Worm (Caenorhabditis elegans) whole organism, early embryonic: Measurements from ENCODE around the gene C45B11.6.
A peak's percentile ranks its signal among the peaks of the same experiment; 100 is the strongest.

ENCODE experiments used
- B0310.2 ChIP-seq: sonication (generic microtip); optimal IDR thresholded peaks from 2 replicates; lab custom pipeline; 2016; ENCODE audit warnings: mild to moderate bottlenecking, missing genetic modification characterization, missing compliant biosample characterization
- F13C5.2 ChIP-seq: sonication (generic microtip); optimal IDR thresholded peaks from 2 replicates; lab custom pipeline; 2017; ENCODE audit warnings: mild to moderate bottlenecking, missing genetic modification characterization, inconsistent platforms, missing compliant biosample characterization
- aly-1 ChIP-seq: sonication (generic microtip); optimal IDR thresholded peaks from 2 replicates; lab custom pipeline; 2016; ENCODE audit warnings: missing genetic modification characterization, missing compliant biosample characterization
- ama-1 ChIP-seq: fragments of 150-350 bp; optimal IDR thresholded peaks from 2 replicates; lab custom pipeline; 2014
- ceh-13 ChIP-seq: fragments of 200-800 bp; sonication (Bioruptor generic); optimal IDR thresholded peaks from 2 replicates; lab custom pipeline; 2018; ENCODE audit warnings: mild to moderate bottlenecking, missing genetic modification characterization, missing compliant biosample characterization
- ceh-36 ChIP-seq: sonication (generic microtip); optimal IDR thresholded peaks from 2 replicates; lab custom pipeline; 2016; ENCODE audit warnings: missing genetic modification characterization, inconsistent platforms, missing compliant biosample characterization
- ets-7 ChIP-seq: sonication (generic microtip); optimal IDR thresholded peaks from 2 replicates; lab custom pipeline; 2016; ENCODE audit warnings: missing genotype, missing genetic modification characterization, missing compliant biosample characterization
- flt-1 ChIP-seq: fragments of 200-800 bp; sonication (Bioruptor generic); IDR thresholded peaks from 2 replicates; pipeline ENCODE4 v1.3.6; 2022; ENCODE audit warnings: missing genetic modification characterization, missing compliant biosample characterization
- hmbx-1 ChIP-seq: sonication (generic microtip); optimal IDR thresholded peaks from 2 replicates; lab custom pipeline; 2016; ENCODE audit warnings: mild to moderate bottlenecking, missing genetic modification characterization, missing compliant biosample characterization
- hmg-4 ChIP-seq: fragments of 200-800 bp; sonication (Bioruptor generic); optimal IDR thresholded peaks from 2 replicates; lab custom pipeline; 2018; ENCODE audit warnings: mild to moderate bottlenecking, missing genetic modification characterization, missing compliant biosample characterization
- hnd-1 ChIP-seq: sonication (generic microtip); optimal IDR thresholded peaks from 2 replicates; lab custom pipeline; 2016; ENCODE audit warnings: missing genetic modification characterization, missing compliant biosample characterization
- pes-1 ChIP-seq: fragments of 200-800 bp; sonication (Bioruptor generic); IDR thresholded peaks from 2 replicates; pipeline ENCODE4 v1.3.6; 2022; ENCODE audit warnings: missing genetic modification reagents, missing genetic modification characterization, missing compliant biosample characterization
- scrt-1 ChIP-seq: fragments of 200-800 bp; sonication (Bioruptor generic); IDR thresholded peaks from 2 replicates; pipeline ENCODE4 v1.3.6; 2022; ENCODE audit warnings: missing genetic modification characterization, missing compliant biosample characterization
- sea-1 ChIP-seq: fragments of 200-800 bp; sonication (Bioruptor generic); conservative IDR thresholded peaks from 2 replicates; pipeline ENCODE4 v1.3.6; 2022; ENCODE audit warnings: missing genetic modification characterization, missing compliant biosample characterization
- tbx-11 ChIP-seq: fragments of 200-800 bp; sonication (Bioruptor generic); IDR thresholded peaks from 2 replicates; pipeline ENCODE4 v1.3.6; 2022; ENCODE audit warnings: missing genetic modification characterization, missing compliant biosample characterization
- tbx-37 ChIP-seq: fragments of 200-800 bp; sonication (Bioruptor generic); conservative IDR thresholded peaks from 2 replicates; pipeline ENCODE4 v1.3.6; 2022; ENCODE audit warnings: missing genetic modification reagents, missing genetic modification characterization, missing compliant biosample characterization
- tra-4 ChIP-seq: sonication (generic microtip); optimal IDR thresholded peaks from 2 replicates; lab custom pipeline; 2017; ENCODE audit warnings: missing genetic modification characterization, missing compliant biosample characterization

Gene C45B11.6

DNA sequence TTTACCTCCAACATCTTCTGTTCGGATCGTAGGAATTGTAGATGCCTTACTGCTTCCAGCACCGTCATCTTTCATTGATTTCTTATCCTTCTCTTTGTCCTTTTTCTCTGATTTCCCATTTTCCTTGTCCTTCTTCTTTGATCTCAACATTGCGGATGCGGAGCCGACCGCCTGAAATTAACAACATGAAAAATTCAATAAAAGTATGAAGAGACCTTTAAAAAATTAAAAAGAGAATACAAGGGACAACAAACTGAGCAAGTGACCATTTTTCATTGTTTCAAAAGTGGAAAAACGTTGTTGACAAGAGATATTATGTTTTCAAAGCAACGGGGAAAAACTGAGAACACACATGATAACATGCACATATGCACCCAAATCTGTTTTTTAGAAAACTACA lies 13.2 kb upstream of the C45B11.6 start:
- TF ChIP-seq hmg-4 (GFP tag; lab: Kevin White, UChicago): no peak
- TF ChIP-seq tra-4 (tag; lab: Kevin White, UChicago): no peak
- no peak for TF ChIP-seq tbx-37 (GFP tag; lab: Robert Waterston, UW)
- TF ChIP-seq scrt-1 (GFP tag; lab: Robert Waterston, UW): no peak
- TF ChIP-seq pes-1 (GFP tag; lab: Robert Waterston, UW): no peak
- TF ChIP-seq aly-1 (tag; lab: Kevin White, UChicago): no peak
- no peak for TF ChIP-seq B0310.2 (tag; lab: Kevin White, UChicago)
- TF ChIP-seq flt-1: no peak
- no peak for TF ChIP-seq tbx-11 (GFP tag; lab: Robert Waterston, UW)
- no peak for TF ChIP-seq hnd-1 (tag; lab: Kevin White, UChicago)
- TF ChIP-seq F13C5.2 (tag; lab: Kevin White, UChicago): no peak
- TF ChIP-seq sea-1: no peak
- no peak for TF ChIP-seq ama-1 (lab: Kevin White, UChicago)
- TF ChIP-seq hmbx-1: no peak
- TF ChIP-seq ets-7 (tag; lab: Kevin White, UChicago): no peak
- no peak for TF ChIP-seq ceh-36 (tag; lab: Kevin White, UChicago)

DNA sequence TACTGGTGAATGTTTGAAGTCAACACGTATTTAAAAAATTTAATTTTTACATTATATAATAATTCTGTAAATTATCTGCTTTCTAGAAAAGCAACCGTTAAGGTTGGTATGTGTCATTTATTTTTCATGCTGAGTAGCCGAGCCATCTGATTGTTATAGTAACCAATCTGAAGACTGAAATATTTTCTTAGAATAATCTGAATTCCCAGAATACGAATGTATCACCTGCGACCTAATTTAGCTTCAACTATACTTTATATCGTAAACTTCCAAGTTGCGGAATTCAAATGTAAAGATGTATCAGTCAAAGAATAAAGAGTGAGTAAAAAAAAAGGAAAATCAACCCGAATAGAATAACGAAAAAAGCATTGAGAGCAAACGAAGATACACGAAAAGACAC lies 10.6 kb upstream of the C45B11.6 start:
- no peak for TF ChIP-seq B0310.2 (tag; lab: Kevin White, UChicago)
- TF ChIP-seq ceh-13 (GFP tag; lab: Kevin White, UChicago): no peak
- no peak for TF ChIP-seq F13C5.2 (tag; lab: Kevin White, UChicago)
- TF ChIP-seq ceh-36 (tag; lab: Kevin White, UChicago): no peak
- TF ChIP-seq scrt-1 (GFP tag; lab: Robert Waterston, UW): no peak
- TF ChIP-seq tbx-11 (GFP tag; lab: Robert Waterston, UW): no peak
- TF ChIP-seq tra-4 (tag; lab: Kevin White, UChicago): no peak
- TF ChIP-seq hmbx-1: no peak
- no peak for TF ChIP-seq ets-7 (tag; lab: Kevin White, UChicago)
- TF ChIP-seq hnd-1 (tag; lab: Kevin White, UChicago): no peak
- no peak for TF ChIP-seq tbx-37 (GFP tag; lab: Robert Waterston, UW)
- TF ChIP-seq sea-1: no peak
- no peak for TF ChIP-seq pes-1 (GFP tag; lab: Robert Waterston, UW)
- TF ChIP-seq flt-1: no peak
- no peak for TF ChIP-seq ama-1 (lab: Kevin White, UChicago)

DNA sequence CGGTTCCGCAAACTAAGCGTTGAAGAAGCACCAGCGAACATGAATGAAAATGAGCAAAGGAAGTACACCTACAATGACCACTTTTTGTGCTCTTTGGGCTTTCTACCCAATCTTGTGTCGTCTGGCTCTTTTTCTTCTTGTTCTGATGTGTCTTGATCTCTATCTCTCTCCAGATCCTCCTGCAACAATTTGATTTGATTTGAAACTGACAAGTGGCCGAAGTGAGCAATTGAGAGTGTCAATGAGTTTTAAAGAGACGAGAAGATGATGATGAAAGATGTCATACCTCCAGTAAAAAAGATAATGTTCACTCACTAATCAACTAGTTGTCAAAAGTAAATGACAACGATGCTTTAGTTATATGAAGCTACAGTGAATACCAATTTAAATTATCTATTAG lies 9.1 kb upstream of the C45B11.6 start, which contains the start of gene pptr-2:
Gene pptr-2, minus strand, starts transcription at position 184 of the 400 bp plus-strand sequence.
- TF ChIP-seq hmbx-1 (no peak), scrt-1 (GFP tag; lab: Robert Waterston, UW) (no peak), ceh-36 (tag; lab: Kevin White, UChicago) (no peak), hnd-1 (tag; lab: Kevin White, UChicago) (no peak), pes-1 (GFP tag; lab: Robert Waterston, UW) (no peak), tbx-11 (GFP tag; lab: Robert Waterston, UW) (no peak), tra-4 (tag; lab: Kevin White, UChicago) (no peak), ceh-13 (GFP tag; lab: Kevin White, UChicago) (no peak), B0310.2 (tag; lab: Kevin White, UChicago) (no peak), aly-1 (tag; lab: Kevin White, UChicago) (no peak), flt-1 (no peak), ama-1 (lab: Kevin White, UChicago) (no peak), tbx-37 (GFP tag; lab: Robert Waterston, UW) (no peak), hmg-4 (GFP tag; lab: Kevin White, UChicago) (no peak), ets-7 (tag; lab: Kevin White, UChicago) (no peak)

DNA sequence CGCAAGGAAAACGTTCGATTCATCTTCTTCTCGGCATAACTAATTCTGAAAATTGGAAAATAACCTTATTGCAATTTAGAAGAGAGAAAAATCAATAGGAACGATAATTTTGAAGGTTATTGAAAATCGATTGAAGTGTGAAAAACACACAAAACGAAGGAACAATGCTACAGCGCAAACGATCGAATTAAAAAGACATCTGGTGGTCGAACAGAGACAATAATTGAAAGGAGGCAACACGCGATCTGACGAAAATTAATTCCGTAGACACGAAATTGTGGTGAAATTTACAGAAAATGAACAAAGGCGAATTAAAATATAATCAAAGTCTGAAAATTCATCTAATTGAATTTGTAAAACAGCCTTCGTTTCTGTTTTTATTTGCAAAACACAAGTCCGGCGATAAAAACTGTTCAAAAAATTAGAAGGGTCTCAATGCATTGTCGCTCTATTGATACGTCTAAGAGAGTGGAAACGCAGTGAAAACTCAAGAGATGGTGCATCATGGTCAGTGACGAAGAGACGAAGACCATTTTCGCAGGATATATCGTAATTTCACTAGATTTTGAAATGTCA lies 4.4 kb upstream of the C45B11.6 start, which contains the start of gene pak-2:
Gene pak-2, minus strand, starts transcription at position 51 of the 576 bp plus-strand sequence.
- TF ChIP-seq hmbx-1 (no peak), ceh-13 (GFP tag; lab: Kevin White, UChicago) (peak; percentile 25), hnd-1 (tag; lab: Kevin White, UChicago) (peak; percentile 25), flt-1 (no peak), ets-7 (tag; lab: Kevin White, UChicago) (peak; percentile 74), aly-1 (tag; lab: Kevin White, UChicago) (no peak), ceh-36 (tag; lab: Kevin White, UChicago) (no peak), tra-4 (tag; lab: Kevin White, UChicago) (no peak), hmg-4 (GFP tag; lab: Kevin White, UChicago) (no peak), tbx-37 (GFP tag; lab: Robert Waterston, UW) (0 out of 2 replicates have a peak, but pooled peaks have one; percentile 22), sea-1 (no peak), ama-1 (lab: Kevin White, UChicago) (no peak), B0310.2 (tag; lab: Kevin White, UChicago) (peak; percentile 38), pes-1 (GFP tag; lab: Robert Waterston, UW) (no peak), tbx-11 (GFP tag; lab: Robert Waterston, UW) (no peak), F13C5.2 (tag; lab: Kevin White, UChicago) (peak; percentile 82), scrt-1 (GFP tag; lab: Robert Waterston, UW) (no peak)

DNA sequence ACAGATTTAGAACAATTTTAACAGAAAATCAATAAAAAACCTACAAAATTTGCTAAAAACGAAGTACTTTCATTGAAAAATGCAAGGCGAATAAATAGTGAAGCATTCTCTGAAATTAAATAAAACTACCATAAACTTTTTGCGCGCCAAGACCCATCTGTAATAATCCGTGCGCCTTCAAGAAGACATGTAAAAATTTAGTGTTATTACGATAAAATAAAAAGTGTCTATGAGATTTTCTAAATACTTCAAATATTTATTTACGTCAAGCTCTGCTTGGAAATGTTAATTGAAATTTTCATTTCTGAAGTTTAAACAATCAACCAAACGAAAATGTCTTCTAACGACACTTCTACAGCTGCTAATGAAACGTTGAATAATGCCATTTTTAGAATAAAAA lies 3.8 kb upstream of the C45B11.6 start, which contains the start of gene C45B11.9:
Gene C45B11.9, plus strand, starts transcription at position 301 of the 400 bp plus-strand sequence.
- TF ChIP-seq sea-1 (no peak), tbx-37 (GFP tag; lab: Robert Waterston, UW) (no peak), ets-7 (tag; lab: Kevin White, UChicago) (no peak), F13C5.2 (tag; lab: Kevin White, UChicago) (no peak), flt-1 (no peak), aly-1 (tag; lab: Kevin White, UChicago) (no peak), tbx-11 (GFP tag; lab: Robert Waterston, UW) (no peak), ama-1 (lab: Kevin White, UChicago) (no peak), hnd-1 (tag; lab: Kevin White, UChicago) (no peak), scrt-1 (GFP tag; lab: Robert Waterston, UW) (no peak), tra-4 (tag; lab: Kevin White, UChicago) (no peak), pes-1 (GFP tag; lab: Robert Waterston, UW) (no peak), B0310.2 (tag; lab: Kevin White, UChicago) (no peak), ceh-36 (tag; lab: Kevin White, UChicago) (no peak), ceh-13 (GFP tag; lab: Kevin White, UChicago) (no peak), hmbx-1 (no peak)

DNA sequence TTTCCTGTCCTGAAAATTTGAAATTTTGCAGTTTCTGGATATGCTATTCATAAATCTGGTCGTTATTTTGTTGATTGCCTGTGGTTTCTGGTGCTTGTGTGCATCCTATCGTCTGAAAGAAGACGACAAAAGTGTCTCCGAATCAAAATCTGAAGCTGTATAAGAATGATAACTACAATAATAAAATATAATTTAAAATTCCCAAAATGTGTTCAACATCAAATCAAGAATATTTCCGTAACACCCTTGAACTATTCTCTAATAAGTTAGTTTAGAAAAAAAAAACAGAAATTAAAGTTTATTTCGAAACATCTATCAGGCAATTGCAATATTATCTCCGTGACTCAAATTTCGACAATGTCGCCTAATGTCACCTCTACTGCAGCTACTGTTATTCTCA lies 3.4 kb upstream of the C45B11.6 start, which contains the start of gene C45B11.8:
Gene C45B11.8, plus strand, starts transcription at position 301 of the 400 bp plus-strand sequence.
- TF ChIP-seq aly-1 (tag; lab: Kevin White, UChicago) (no peak), tbx-37 (GFP tag; lab: Robert Waterston, UW) (no peak), ama-1 (lab: Kevin White, UChicago) (no peak), ets-7 (tag; lab: Kevin White, UChicago) (no peak), B0310.2 (tag; lab: Kevin White, UChicago) (no peak), hmbx-1 (no peak), hmg-4 (GFP tag; lab: Kevin White, UChicago) (no peak), hnd-1 (tag; lab: Kevin White, UChicago) (no peak), ceh-36 (tag; lab: Kevin White, UChicago) (no peak), F13C5.2 (tag; lab: Kevin White, UChicago) (no peak), pes-1 (GFP tag; lab: Robert Waterston, UW) (no peak), tbx-11 (GFP tag; lab: Robert Waterston, UW) (no peak), scrt-1 (GFP tag; lab: Robert Waterston, UW) (no peak), sea-1 (no peak), ceh-13 (GFP tag; lab: Kevin White, UChicago) (no peak), flt-1 (no peak)
